Worm (Caenorhabditis elegans) whole organism, L1 larva: ENCODE data around the gene Y50D7A.13.

Source experiments
- efl-1 ChIP-seq, 4 experiments: fragments of 150-350 bp; optimal IDR thresholded peaks in 3 of 4; peaks in 1 of 4; 1 replicate in 1 of 4; 2 replicates in 3 of 4; lab custom pipeline; 2014; ENCODE audit warnings: missing biosample characterization in 2 of 4, missing genetic modification characterization in 2 of 4, missing genetic modification reagents in 2 of 4
- nhr-28 ChIP-seq: fragments of 150-350 bp; optimal IDR thresholded peaks from 2 replicates; lab custom pipeline; 2014; ENCODE audit warnings: missing biosample characterization, missing genetic modification characterization
- unc-98 ChIP-seq: fragments of 200-800 bp; sonication (Bioruptor generic); IDR thresholded peaks from 2 replicates; pipeline ENCODE4 v1.3.6; 2022; ENCODE audit warnings: missing genetic modification characterization, missing compliant biosample characterization
- ztf-4 ChIP-seq: fragments of 150-350 bp; optimal IDR thresholded peaks from 2 replicates; lab custom pipeline; 2014; ENCODE audit warnings: missing biosample characterization, missing genetic modification characterization

- TF ChIP-seq unc-98 (GFP tag; lab: Robert Waterston, UW): no peak
- no peak for TF ChIP-seq efl-1 (optimal IDR thresholded peaks at IDR 0.05; lab: Kevin White, UChicago)
- TF ChIP-seq efl-1 (GFP tag; optimal IDR thresholded peaks at IDR 0.05 in 1 of 2; lab: Kevin White, UChicago): no peak
- no peak for TF ChIP-seq ztf-4 (tag; lab: Kevin White, UChicago)
- TF ChIP-seq nhr-28 (tag; lab: Kevin White, UChicago): no peak
Observed at ce11 chrIII:292340-292739, 2.1 kb downstream of the Y50D7A.13 start, which contains the start of gene Y50D7A.1.
